Worm (Caenorhabditis elegans) whole organism, L4 larva: Measurements from ENCODE around the gene srxa-6.

Source experiments
- R02D3.7 ChIP-seq: fragments of 150-350 bp; sonication (generic microtip); optimal IDR thresholded peaks from 3 replicates; lab custom pipeline; 2014; ENCODE audit warnings: missing biosample characterization, missing genetic modification characterization
- ZK546.5 ChIP-seq, 2 experiments: sonication (generic microtip); optimal IDR thresholded peaks; 2 replicates each; lab custom pipeline; 2017; ENCODE audit warnings: missing biosample characterization in 2 of 2, missing genetic modification characterization in 2 of 2
- daf-12 ChIP-seq: fragments of 150-350 bp; optimal IDR thresholded peaks from 2 replicates; lab custom pipeline; 2014; ENCODE audit warnings: missing biosample characterization, missing genetic modification reagents, missing genetic modification characterization
- gei-8 ChIP-seq: fragments of 200-800 bp; sonication (Bioruptor generic); optimal IDR thresholded peaks from 2 replicates; lab custom pipeline; 2018; ENCODE audit warnings: mild to moderate bottlenecking, missing genetic modification characterization, missing compliant biosample characterization
- lsy-2 ChIP-seq, 2 experiments: fragments of 150-350 bp in 1 of 2; sonication (generic microtip) in 1 of 2; optimal IDR thresholded peaks; 2 replicates each; lab custom pipeline; 2014 to 2017; ENCODE audit warnings: missing biosample characterization in 2 of 2, missing genetic modification characterization in 2 of 2
- madf-5 ChIP-seq, 2 experiments: fragments of 200-800 bp; sonication (Bioruptor generic); IDR thresholded peaks; 2 replicates each; pipeline ENCODE4 v1.3.6; 2022; ENCODE audit warnings: missing compliant biosample characterization in 2 of 2, missing genetic modification characterization in 2 of 2
- mdt-29 ChIP-seq: fragments of 200-800 bp; sonication (Bioruptor generic); IDR thresholded peaks from 2 replicates; pipeline ENCODE4 v1.3.6; 2022; ENCODE audit warnings: missing genetic modification reagents, missing genetic modification characterization, missing compliant biosample characterization
- nhr-10 ChIP-seq: fragments of 150-350 bp; optimal IDR thresholded peaks from 2 replicates; lab custom pipeline; 2014; ENCODE audit warnings: missing biosample characterization, missing genetic modification characterization
- nhr-237 ChIP-seq: sonication (generic microtip); optimal IDR thresholded peaks from 2 replicates; lab custom pipeline; 2017; ENCODE audit warnings: missing biosample characterization, missing genetic modification characterization
- nhr-76 ChIP-seq: fragments of 150-350 bp; optimal IDR thresholded peaks from 2 replicates; lab custom pipeline; 2014; ENCODE audit warnings: missing biosample characterization, missing genetic modification characterization
- pha-4 ChIP-seq, 2 experiments: fragments of 150-350 bp in 1 of 2; fragments of 200-800 bp in 1 of 2; sonication (Bioruptor generic) in 1 of 2; IDR thresholded peaks in 1 of 2; optimal IDR thresholded peaks in 1 of 2; 2 replicates each; pipeline versions ENCODE4 v1.3.6 to Lab custom; 2014 to 2022; ENCODE audit warnings: missing genetic modification characterization in 2 of 2, missing genetic modification reagents in 2 of 2, missing biosample characterization in 1 of 2, missing compliant biosample characterization in 1 of 2
- ztf-11 ChIP-seq: fragments of 150-350 bp; optimal IDR thresholded peaks from 2 replicates; lab custom pipeline; 2014; ENCODE audit warnings: missing biosample characterization, missing genetic modification characterization

ce11 chrV:20722447-20722846 is 12.3 kb upstream of the srxa-6 start:
- TF ChIP-seq lsy-2 (tag; optimal IDR thresholded peaks at IDR 0.05; lab: Kevin White, UChicago) = no peak
- TF ChIP-seq nhr-10 (tag; lab: Kevin White, UChicago) = no peak
- no peak for TF ChIP-seq gei-8 (GFP tag; lab: Kevin White, UChicago)
- no peak for TF ChIP-seq pha-4 (GFP tag; IDR thresholded peaks at IDR 0.05; lab: Robert Waterston, UW)
- no peak for TF ChIP-seq pha-4 (tag; optimal IDR thresholded peaks at IDR 0.05; lab: Kevin White, UChicago)
- TF ChIP-seq ztf-11 (tag; lab: Kevin White, UChicago) = no peak
- TF ChIP-seq nhr-237 = no peak
- no peak for TF ChIP-seq mdt-29 (GFP tag; lab: Robert Waterston, UW)
- TF ChIP-seq nhr-76 = no peak
- TF ChIP-seq R02D3.7 (tag; lab: Kevin White, UChicago) = no peak
- TF ChIP-seq daf-12 (tag; lab: Kevin White, UChicago) = no peak
- no peak for TF ChIP-seq ZK546.5 (tag; optimal IDR thresholded peaks at IDR 0.05; lab: Kevin White, UChicago)
- TF ChIP-seq madf-5 (GFP tag; IDR thresholded peaks at IDR 0.05; lab: Robert Waterston, UW) = no peak
